Worm (Caenorhabditis elegans): ENCODE results near the gene pitr-6.

Gene pitr-6

ce11 chrII:12467047-12467446, 21.9 kb downstream of the pitr-6 start, which contains the start of gene srg-16:
Gene srg-16 (plus strand): TSS chrII:12467133.
- TF ChIP-seq him-1 (tag; optimal IDR thresholded peaks at IDR 0.05), result no peak
- no peak for TF ChIP-seq dao-5 (tag; optimal IDR thresholded peaks at IDR 0.05)
- TF ChIP-seq W03F9.2 (tag; optimal IDR thresholded peaks at IDR 0.05), result no peak

- no peak for TF ChIP-seq W03F9.2 (tag; optimal IDR thresholded peaks at IDR 0.05)
- TF ChIP-seq him-1 (tag; optimal IDR thresholded peaks at IDR 0.05), result no peak
- no peak for TF ChIP-seq dao-5 (tag; optimal IDR thresholded peaks at IDR 0.05)
These were observed 26.2 kb downstream of the pitr-6 start, which contains the start of the genes F15A4.5 and phat-8 for ce11 chrII:12471138-12471855. Gene F15A4.5 (minus strand): TSS chrII:12471238. Gene phat-8 (plus strand): TSS chrII:12471805.

- no peak for TF ChIP-seq him-1 (tag; optimal IDR thresholded peaks at IDR 0.05)
- no peak for TF ChIP-seq dao-5 (tag; optimal IDR thresholded peaks at IDR 0.05)
- no peak for TF ChIP-seq W03F9.2 (tag; optimal IDR thresholded peaks at IDR 0.05)
These were observed 28.3 kb downstream of the pitr-6 start, which contains the start of gene srg-17 for ce11 chrII:12473406-12473805. Gene srg-17 (plus strand): TSS chrII:12473706.

ce11 chrII:12480811-12481210, 35.7 kb downstream of the pitr-6 start, which contains the start of gene arrd-9:
Gene arrd-9 (minus strand): TSS chrII:12480911.
- TF ChIP-seq dao-5 (tag; optimal IDR thresholded peaks at IDR 0.05), result no peak
- TF ChIP-seq W03F9.2 (tag; optimal IDR thresholded peaks at IDR 0.05), result no peak
- TF ChIP-seq him-1 (tag; optimal IDR thresholded peaks at IDR 0.05), result no peak

- TF ChIP-seq him-1 (tag; optimal IDR thresholded peaks at IDR 0.05) (no peak), W03F9.2 (tag; optimal IDR thresholded peaks at IDR 0.05) (no peak), dao-5 (tag; optimal IDR thresholded peaks at IDR 0.05) (no peak)
These were observed 36.5 kb downstream of the pitr-6 start for ce11 chrII:12481645-12482044.

- no peak for TF ChIP-seq him-1 (tag; optimal IDR thresholded peaks at IDR 0.05)
- no peak for TF ChIP-seq dao-5 (tag; optimal IDR thresholded peaks at IDR 0.05)
- no peak for TF ChIP-seq W03F9.2 (tag; optimal IDR thresholded peaks at IDR 0.05)
These were observed 37.5 kb downstream of the pitr-6 start, which contains the start of gene fbxb-102 for ce11 chrII:12482622-12483021. Gene fbxb-102 (plus strand): TSS chrII:12482922.

- TF ChIP-seq him-1 (tag; optimal IDR thresholded peaks at IDR 0.05) (no peak), dao-5 (tag; optimal IDR thresholded peaks at IDR 0.05) (no peak), W03F9.2 (tag; optimal IDR thresholded peaks at IDR 0.05) (no peak)
These were observed 39.9 kb downstream of the pitr-6 start, which contains the start of gene F15A4.10 for ce11 chrII:12485060-12485459. Gene F15A4.10 (minus strand): TSS chrII:12485160.

ce11 chrII:12488810-12489209, 43.7 kb downstream of the pitr-6 start:
- TF ChIP-seq him-1 (tag; optimal IDR thresholded peaks at IDR 0.05) (no peak), W03F9.2 (tag; optimal IDR thresholded peaks at IDR 0.05) (no peak), dao-5 (tag; optimal IDR thresholded peaks at IDR 0.05) (no peak)

- TF ChIP-seq dao-5 (tag; optimal IDR thresholded peaks at IDR 0.05), result no peak
- TF ChIP-seq him-1 (tag; optimal IDR thresholded peaks at IDR 0.05), result no peak
- TF ChIP-seq W03F9.2 (tag; optimal IDR thresholded peaks at IDR 0.05), result no peak
These were observed 44.8 kb downstream of the pitr-6 start, which contains the start of gene T21B4.15 for ce11 chrII:12489903-12490302. Gene T21B4.15 (plus strand): TSS chrII:12490203.

- no peak for TF ChIP-seq W03F9.2 (tag; optimal IDR thresholded peaks at IDR 0.05)
- TF ChIP-seq him-1 (tag; optimal IDR thresholded peaks at IDR 0.05), result no peak
- no peak for TF ChIP-seq dao-5 (tag; optimal IDR thresholded peaks at IDR 0.05)
These were observed 46.8 kb downstream of the pitr-6 start, which contains the start of gene srz-6 for ce11 chrII:12491936-12492335. Gene srz-6 (plus strand): TSS chrII:12492236.

ce11 chrII:12494067-12494477, 48.9 kb downstream of the pitr-6 start:
- TF ChIP-seq him-1 (tag; optimal IDR thresholded peaks at IDR 0.05) (no peak), dao-5 (tag; optimal IDR thresholded peaks at IDR 0.05) (no peak), W03F9.2 (tag; optimal IDR thresholded peaks at IDR 0.05) (no peak)

ce11 chrII:12494556-12495131, 49.5 kb downstream of the pitr-6 start, which contains the start of gene col-85:
Gene col-85 (minus strand): TSS chrII:12495095.
- TF ChIP-seq dao-5 (tag; optimal IDR thresholded peaks at IDR 0.05), result peak; percentile 85
- peak; percentile 51 for TF ChIP-seq W03F9.2 (tag; optimal IDR thresholded peaks at IDR 0.05)
- peak; percentile 68 for TF ChIP-seq him-1 (tag; optimal IDR thresholded peaks at IDR 0.05)

- TF ChIP-seq dao-5 (tag; optimal IDR thresholded peaks at IDR 0.05), result no peak
- no peak for TF ChIP-seq W03F9.2 (tag; optimal IDR thresholded peaks at IDR 0.05)
- TF ChIP-seq him-1 (tag; optimal IDR thresholded peaks at IDR 0.05), result no peak
These were observed 51.9 kb downstream of the pitr-6 start, which contains the start of gene T21B4.3 for ce11 chrII:12496981-12497380. Gene T21B4.3 (minus strand): TSS chrII:12497081.
